Worm (Caenorhabditis elegans) whole organism, L3 larva: Measurements from ENCODE around the gene C54D10.10.

Source experiments
- R02D3.7 ChIP-seq: fragments of 150-350 bp; optimal IDR thresholded peaks from 2 replicates; lab custom pipeline; 2014; ENCODE audit warnings: missing biosample characterization, missing genetic modification characterization
- ZK546.5 ChIP-seq: sonication (generic microtip); optimal IDR thresholded peaks from 2 replicates; lab custom pipeline; 2017; ENCODE audit warnings: missing biosample characterization, missing genetic modification characterization
- aly-2 ChIP-seq: fragments of 150-350 bp; optimal IDR thresholded peaks from 2 replicates; lab custom pipeline; 2014; ENCODE audit warnings: missing biosample characterization, missing genetic modification characterization
- ama-1 ChIP-seq: fragments of 150-350 bp; optimal IDR thresholded peaks from 2 replicates; lab custom pipeline; 2018
- ceh-16 ChIP-seq: sonication (generic microtip); optimal IDR thresholded peaks from 2 replicates; lab custom pipeline; 2017; ENCODE audit warnings: missing biosample characterization, missing genetic modification characterization
- ceh-28 ChIP-seq: fragments of 150-350 bp; optimal IDR thresholded peaks from 2 replicates; lab custom pipeline; 2014; ENCODE audit warnings: missing biosample characterization, missing genetic modification reagents, missing genetic modification characterization
- ceh-82 ChIP-seq: fragments of 150-350 bp; optimal IDR thresholded peaks from 2 replicates; lab custom pipeline; 2014; ENCODE audit warnings: missing biosample characterization, missing genetic modification characterization
- ceh-9 ChIP-seq: sonication (generic microtip); optimal IDR thresholded peaks from 2 replicates; lab custom pipeline; 2018; ENCODE audit warnings: missing biosample characterization, missing genetic modification characterization
- daf-12 ChIP-seq: fragments of 150-350 bp; optimal IDR thresholded peaks from 2 replicates; lab custom pipeline; 2014; ENCODE audit warnings: missing biosample characterization, missing genetic modification reagents, missing genetic modification characterization
- egl-27 ChIP-seq: sonication (generic microtip); optimal IDR thresholded peaks from 4 replicates; lab custom pipeline; 2017; ENCODE audit warnings: missing biosample characterization, missing genetic modification reagents, missing genetic modification characterization
- elt-1 ChIP-seq: fragments of 150-350 bp; optimal IDR thresholded peaks from 2 replicates; lab custom pipeline; 2014; ENCODE audit warnings: missing biosample characterization, missing genetic modification characterization
- elt-2 ChIP-seq: sonication (generic microtip); optimal IDR thresholded peaks from 2 replicates; lab custom pipeline; 2016; ENCODE audit warnings: missing genetic modification reagents, mild to moderate bottlenecking, missing genetic modification characterization, missing compliant biosample characterization
- eor-1 ChIP-seq, 2 experiments: fragments of 150-350 bp; optimal IDR thresholded peaks; 2 replicates each; lab custom pipeline; 2014 to 2018; ENCODE audit warnings: missing biosample characterization in 2 of 2, missing genetic modification characterization in 2 of 2
- fkh-10 ChIP-seq: sonication (generic microtip); optimal IDR thresholded peaks from 2 replicates; lab custom pipeline; 2017; ENCODE audit warnings: missing biosample characterization, missing genetic modification reagents, missing genetic modification characterization
- fkh-2 ChIP-seq: fragments of 150-350 bp; optimal IDR thresholded peaks from 2 replicates; lab custom pipeline; 2014; ENCODE audit warnings: missing biosample characterization, missing genetic modification reagents, missing genetic modification characterization
- fos-1 ChIP-seq: fragments of 150-350 bp; optimal IDR thresholded peaks from 2 replicates; lab custom pipeline; 2014; ENCODE audit warnings: missing biosample characterization, missing genetic modification characterization
- hmg-11 ChIP-seq: sonication (generic microtip); optimal IDR thresholded peaks from 2 replicates; lab custom pipeline; 2016; ENCODE audit warnings: missing genetic modification characterization, missing compliant biosample characterization
- jun-1 ChIP-seq: fragments of 150-350 bp; optimal IDR thresholded peaks from 2 replicates; lab custom pipeline; 2014; ENCODE audit warnings: missing biosample characterization, missing genetic modification reagents, missing genetic modification characterization
- lin-15B ChIP-seq: fragments of 150-350 bp; optimal IDR thresholded peaks from 2 replicates; lab custom pipeline; 2014; ENCODE audit warnings: missing biosample characterization, missing genetic modification characterization
- lin-39 ChIP-seq: fragments of 150-350 bp; optimal IDR thresholded peaks from 2 replicates; lab custom pipeline; 2018; ENCODE audit warnings: missing biosample characterization, missing genetic modification reagents, missing genetic modification characterization
- lsy-12 ChIP-seq: sonication (generic microtip); optimal IDR thresholded peaks from 2 replicates; lab custom pipeline; 2016; ENCODE audit warnings: mild to moderate bottlenecking, missing genetic modification characterization, missing compliant biosample characterization
- mdl-1 ChIP-seq: fragments of 150-350 bp; optimal IDR thresholded peaks from 2 replicates; lab custom pipeline; 2014; ENCODE audit warnings: missing biosample characterization, missing genetic modification characterization
- mml-1 ChIP-seq: fragments of 150-350 bp; sonication (generic microtip); optimal IDR thresholded peaks from 3 replicates; lab custom pipeline; 2014; ENCODE audit warnings: missing biosample characterization, missing genetic modification characterization
- nfya-1 ChIP-seq: sonication (generic microtip); optimal IDR thresholded peaks from 2 replicates; lab custom pipeline; 2017; ENCODE audit warnings: missing genetic modification characterization, mild to moderate bottlenecking, missing compliant biosample characterization, antibody characterized with exemption, moderate library complexity; ENCODE audit not compliant: insufficient read depth
- nhr-11 ChIP-seq: fragments of 150-350 bp; optimal IDR thresholded peaks from 2 replicates; lab custom pipeline; 2014; ENCODE audit warnings: missing biosample characterization, missing genetic modification characterization
- nhr-12 ChIP-seq: fragments of 150-350 bp; optimal IDR thresholded peaks from 2 replicates; lab custom pipeline; 2014; ENCODE audit warnings: missing biosample characterization, missing genetic modification characterization
- nhr-23 ChIP-seq: fragments of 150-350 bp; optimal IDR thresholded peaks from 2 replicates; lab custom pipeline; 2014; ENCODE audit warnings: missing biosample characterization, missing genetic modification reagents, missing genetic modification characterization
- nhr-237 ChIP-seq: fragments of 150-350 bp; optimal IDR thresholded peaks from 2 replicates; lab custom pipeline; 2014; ENCODE audit warnings: missing biosample characterization, missing genetic modification characterization
- nhr-25 ChIP-seq: sonication (generic microtip); optimal IDR thresholded peaks from 2 replicates; lab custom pipeline; 2017; ENCODE audit warnings: missing biosample characterization, missing genetic modification characterization
- nhr-28 ChIP-seq: fragments of 150-350 bp; optimal IDR thresholded peaks from 2 replicates; lab custom pipeline; 2014; ENCODE audit warnings: missing biosample characterization, missing genetic modification characterization
- nhr-43 ChIP-seq: sonication (generic microtip); optimal IDR thresholded peaks from 2 replicates; lab custom pipeline; 2016; ENCODE audit warnings: mild to moderate bottlenecking, missing genetic modification characterization, missing compliant biosample characterization; ENCODE audit not compliant: poor library complexity, severe bottlenecking
- nhr-67 ChIP-seq: fragments of 150-350 bp; optimal IDR thresholded peaks from 2 replicates; lab custom pipeline; 2014; ENCODE audit warnings: missing biosample characterization, missing genetic modification characterization
- nhr-76 ChIP-seq: fragments of 150-350 bp; sonication (generic microtip); optimal IDR thresholded peaks from 5 replicates; lab custom pipeline; 2014; ENCODE audit warnings: missing biosample characterization, missing genetic modification characterization
- nhr-77 ChIP-seq: fragments of 150-350 bp; optimal IDR thresholded peaks from 2 replicates; lab custom pipeline; 2014; ENCODE audit warnings: missing biosample characterization, missing genetic modification characterization
- pha-4 ChIP-seq: fragments of 150-350 bp; optimal IDR thresholded peaks from 2 replicates; lab custom pipeline; 2014; ENCODE audit warnings: missing biosample characterization, missing genetic modification reagents, missing genetic modification characterization
- pqm-1 ChIP-seq: fragments of 150-350 bp; optimal IDR thresholded peaks from 2 replicates; lab custom pipeline; 2017; ENCODE audit warnings: missing biosample characterization, missing genetic modification characterization, inconsistent platforms
- sea-2 ChIP-seq: fragments of 150-350 bp; sonication (generic microtip); optimal IDR thresholded peaks from 4 replicates; lab custom pipeline; 2014; ENCODE audit warnings: missing biosample characterization, missing genetic modification reagents, missing genetic modification characterization
- skn-1 ChIP-seq: fragments of 150-350 bp; optimal IDR thresholded peaks from 2 replicates; lab custom pipeline; 2014; ENCODE audit warnings: missing biosample characterization, missing genetic modification characterization
- snpc-4 ChIP-seq: fragments of 150-350 bp; optimal IDR thresholded peaks from 2 replicates; lab custom pipeline; 2014; ENCODE audit warnings: missing biosample characterization, missing genetic modification characterization
- tbx-2 ChIP-seq: sonication (generic microtip); optimal IDR thresholded peaks from 2 replicates; lab custom pipeline; 2016; ENCODE audit warnings: mild to moderate bottlenecking, missing genetic modification characterization, missing compliant biosample characterization
- unc-39 ChIP-seq: sonication (generic microtip); optimal IDR thresholded peaks from 4 replicates; lab custom pipeline; 2017; ENCODE audit warnings: missing biosample characterization, missing genetic modification characterization
- unc-62 ChIP-seq: fragments of 150-350 bp; sonication (generic microtip); optimal IDR thresholded peaks from 4 replicates; lab custom pipeline; 2014; ENCODE audit warnings: missing biosample characterization, missing genetic modification reagents, missing genetic modification characterization
- zag-1 ChIP-seq: fragments of 150-350 bp; optimal IDR thresholded peaks from 2 replicates; lab custom pipeline; 2014; ENCODE audit warnings: missing biosample characterization, missing genetic modification characterization
- ztf-11 ChIP-seq: fragments of 150-350 bp; optimal IDR thresholded peaks from 2 replicates; lab custom pipeline; 2014; ENCODE audit warnings: missing biosample characterization, missing genetic modification characterization
- ztf-4 ChIP-seq: fragments of 150-350 bp; optimal IDR thresholded peaks from 2 replicates; lab custom pipeline; 2014; ENCODE audit warnings: missing biosample characterization, missing genetic modification characterization

C54D10.10 gene

DNA sequence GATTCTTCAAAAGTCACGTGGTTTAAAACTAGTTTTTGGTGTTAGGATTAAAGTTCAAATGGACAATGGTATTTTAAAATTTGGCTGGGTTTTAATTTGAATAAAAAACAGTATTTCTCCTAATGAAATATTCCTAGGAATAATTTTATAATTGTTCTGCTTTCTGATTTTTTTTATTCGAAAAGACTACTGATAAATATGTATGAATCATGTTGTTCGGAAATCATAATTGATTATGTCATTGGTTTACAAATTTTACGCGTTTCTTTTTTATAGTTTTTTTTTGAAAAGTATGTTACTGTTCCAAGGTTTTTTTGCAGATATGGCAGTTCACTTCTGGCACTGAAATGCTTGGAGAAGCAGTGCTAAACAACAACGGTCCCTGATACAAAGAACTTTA, 18.6 kb upstream of the C54D10.10 start, which contains the start of gene F28C1.3:
TSS of gene F28C1.3 (plus strand) at position 301 of the 400 bp plus-strand sequence.
- no peak for TF ChIP-seq daf-12 (tag; lab: Kevin White, UChicago)
- no peak for TF ChIP-seq hmg-11 (tag; lab: Kevin White, UChicago)
- no peak for TF ChIP-seq nhr-237 (tag; lab: Kevin White, UChicago)
- no peak for TF ChIP-seq nhr-76
- no peak for TF ChIP-seq elt-2
- TF ChIP-seq skn-1 = no peak
- no peak for TF ChIP-seq elt-1 (tag; lab: Kevin White, UChicago)
- no peak for TF ChIP-seq ama-1 (lab: Kevin White, UChicago)
- no peak for TF ChIP-seq nhr-12
- no peak for TF ChIP-seq nhr-28 (tag; lab: Kevin White, UChicago)
- TF ChIP-seq pqm-1 (tag; lab: Kevin White, UChicago) = no peak
- no peak for TF ChIP-seq ceh-16
- TF ChIP-seq fkh-2 (tag; lab: Kevin White, UChicago) = no peak
- TF ChIP-seq tbx-2 = no peak
- no peak for TF ChIP-seq ceh-9 (tag; lab: Kevin White, UChicago)
- no peak for TF ChIP-seq nhr-11 (tag; lab: Kevin White, UChicago)
- TF ChIP-seq, all 47 proteins: peak for 0

DNA sequence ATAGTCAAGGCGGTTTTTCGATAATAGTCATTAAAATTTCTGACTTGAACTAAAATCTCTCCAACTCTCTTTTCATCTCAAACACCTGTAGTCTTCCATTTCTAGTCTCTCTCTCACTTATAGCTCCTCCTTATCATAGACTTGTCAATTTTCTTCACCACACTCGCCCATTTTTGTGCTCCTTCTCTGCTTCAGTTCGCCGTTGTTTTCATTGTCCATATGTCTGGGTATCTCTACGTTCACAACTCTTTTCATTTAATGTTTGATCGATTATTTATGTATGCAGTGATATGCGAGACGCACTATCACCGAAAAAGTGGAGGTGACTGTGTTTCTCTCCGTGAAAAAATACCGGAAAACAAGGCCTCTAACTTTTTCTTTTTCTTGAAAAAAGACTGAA, 18.0 kb upstream of the C54D10.10 start:
- no peak for TF ChIP-seq fkh-2 (tag; lab: Kevin White, UChicago)
- peak; percentile 17 for TF ChIP-seq pha-4 (tag; lab: Kevin White, UChicago)
- peak; percentile 93 for TF ChIP-seq elt-2
- no peak for TF ChIP-seq ztf-4 (tag; lab: Kevin White, UChicago)
- peak; percentile 68 for TF ChIP-seq pqm-1 (tag; lab: Kevin White, UChicago)
- no peak for TF ChIP-seq fkh-10 (GFP tag; lab: Kevin White, UChicago)
- TF ChIP-seq lin-39 = no peak

ce11 chrV:12466653-12467052, 16.9 kb upstream of the C54D10.10 start:
- TF ChIP-seq nhr-12 (no peak), tbx-2 (no peak), fos-1 (tag; lab: Kevin White, UChicago) (no peak), lin-39 (no peak), nhr-28 (tag; lab: Kevin White, UChicago) (no peak), pha-4 (tag; lab: Kevin White, UChicago) (peak; percentile 82), ceh-28 (tag; lab: Kevin White, UChicago) (no peak)

DNA sequence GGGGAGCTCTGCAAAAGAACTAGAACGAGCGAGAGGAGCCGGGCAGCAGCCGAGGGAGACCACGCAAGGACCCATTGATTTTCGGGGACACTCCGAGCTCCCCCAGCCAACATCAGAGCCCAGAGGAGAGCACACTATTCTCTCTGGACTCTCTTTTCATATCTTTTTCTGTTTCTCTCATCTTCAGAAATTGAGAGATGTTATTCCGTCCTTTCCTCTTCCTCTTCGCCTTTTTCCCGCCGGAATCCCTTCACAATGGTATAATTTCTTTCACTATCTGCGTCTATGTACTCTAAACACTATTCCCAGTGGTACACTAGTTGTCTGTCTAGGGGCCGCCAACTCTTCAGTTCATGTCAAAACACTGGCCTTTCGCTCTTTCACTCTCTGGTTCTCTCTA, 15.6 kb upstream of the C54D10.10 start:
- no peak for TF ChIP-seq elt-2
- TF ChIP-seq pha-4 (tag; lab: Kevin White, UChicago) = peak; percentile 57
- TF ChIP-seq skn-1 = no peak
- TF ChIP-seq egl-27 = no peak
- no peak for TF ChIP-seq nhr-76
- TF ChIP-seq nhr-77 = no peak
- peak; percentile 49 for TF ChIP-seq nhr-43
- TF ChIP-seq mml-1 (tag; lab: Kevin White, UChicago) = no peak
- no peak for TF ChIP-seq nhr-28 (tag; lab: Kevin White, UChicago)
- peak; percentile 72 for TF ChIP-seq ceh-28 (tag; lab: Kevin White, UChicago)
- TF ChIP-seq unc-39 (tag; lab: Kevin White, UChicago) = no peak
- peak; percentile 82 for TF ChIP-seq nhr-23
- no peak for TF ChIP-seq fos-1 (tag; lab: Kevin White, UChicago)
- peak; percentile 34 for TF ChIP-seq elt-1 (tag; lab: Kevin White, UChicago)
- TF ChIP-seq nhr-67 (tag; lab: Kevin White, UChicago) = no peak
- no peak for TF ChIP-seq unc-62 (GFP tag; lab: Kevin White, UChicago)
- TF ChIP-seq sea-2 (GFP tag; lab: Kevin White, UChicago) = no peak
- no peak for TF ChIP-seq ceh-16
- peak; percentile 24 for TF ChIP-seq R02D3.7 (tag; lab: Kevin White, UChicago)
- TF ChIP-seq lsy-12 (tag; lab: Kevin White, UChicago) = peak; percentile 69
- no peak for TF ChIP-seq daf-12 (tag; lab: Kevin White, UChicago)
- TF ChIP-seq nfya-1 (tag; lab: Kevin White, UChicago) = peak; percentile 76
- TF ChIP-seq nhr-237 (tag; lab: Kevin White, UChicago) = no peak
- peak; percentile 75 for TF ChIP-seq snpc-4
- TF ChIP-seq ZK546.5 (tag; lab: Kevin White, UChicago) = no peak
- TF ChIP-seq ztf-11 (tag; lab: Kevin White, UChicago) = no peak
- peak; percentile 41 for TF ChIP-seq zag-1 (tag; lab: Kevin White, UChicago)
- TF ChIP-seq eor-1 (tag; optimal IDR thresholded peaks at IDR 0.05; lab: Kevin White, UChicago) = no peak
- no peak for TF ChIP-seq mdl-1 (tag; lab: Kevin White, UChicago)
- peak; percentile 58 for TF ChIP-seq ceh-82
- no peak for TF ChIP-seq ceh-9 (tag; lab: Kevin White, UChicago)
- no peak for TF ChIP-seq nhr-12
- peak; percentile 81 for TF ChIP-seq tbx-2
- peak; percentile 26 for TF ChIP-seq nhr-11 (tag; lab: Kevin White, UChicago)
- TF ChIP-seq pqm-1 (tag; lab: Kevin White, UChicago) = no peak
- TF ChIP-seq fkh-2 (tag; lab: Kevin White, UChicago) = no peak
- no peak for TF ChIP-seq aly-2 (tag; lab: Kevin White, UChicago)
- peak; percentile 61 for TF ChIP-seq lin-15B (tag; lab: Kevin White, UChicago)
- peak; percentile 94 for TF ChIP-seq fkh-10 (GFP tag; lab: Kevin White, UChicago)
- peak; percentile 48 for TF ChIP-seq jun-1 (tag; lab: Kevin White, UChicago)
- peak; percentile 41 for TF ChIP-seq nhr-25
